Worm (Caenorhabditis elegans): ENCODE results near the gene jtr-1.

The jtr-1 gene

ce11 chrIV:1389599-1389998 lies 31.1 kb upstream of the jtr-1 start (continued):
- no peak for TF ChIP-seq egl-27 (tag; optimal IDR thresholded peaks at IDR 0.05)
- peak; percentile 39 for TF ChIP-seq hlh-11 (tag; optimal IDR thresholded peaks at IDR 0.05)
- TF ChIP-seq unc-39 (tag; optimal IDR thresholded peaks at IDR 0.05) = no peak
- TF ChIP-seq zip-11 (GFP tag; IDR thresholded peaks at IDR 0.05) = no peak
- TF ChIP-seq dmd-6 (GFP tag; IDR thresholded peaks at IDR 0.05) = peak; percentile 43; the same call in 1 of the 2 replicates

DNA sequence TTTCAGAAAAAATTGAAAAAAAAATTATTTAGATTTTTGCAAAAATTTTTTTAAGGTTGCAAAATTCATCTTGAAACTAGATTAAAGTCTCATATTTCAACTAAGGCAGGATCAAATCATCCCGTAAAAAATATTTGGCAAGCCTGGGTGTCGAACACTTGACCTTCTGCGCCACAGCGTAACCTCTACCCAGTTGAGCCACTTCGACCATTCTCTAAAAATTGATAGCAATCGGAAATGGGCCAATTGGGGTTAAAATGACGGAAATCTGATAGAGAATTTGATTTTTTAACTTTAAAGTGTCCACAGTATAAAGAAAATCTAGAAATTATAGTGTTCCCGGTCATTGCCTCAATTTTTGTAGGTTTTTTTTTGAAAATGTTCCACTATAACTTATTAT lies 30.6 kb upstream of the jtr-1 start:
- TF ChIP-seq spr-3 (GFP tag; optimal IDR thresholded peaks at IDR 0.05) = no peak
- 0 out of 2 replicates have a peak, but pooled peaks have one; percentile 19 for TF ChIP-seq lin-38 (GFP tag; IDR thresholded peaks at IDR 0.05)
- 0 out of 2 replicates have a peak, but pooled peaks have one; percentile 26 for TF ChIP-seq vab-7 (GFP tag; IDR thresholded peaks at IDR 0.05)

ce11 chrIV:1391446-1391845 lies 29.3 kb upstream of the jtr-1 start:
- TF ChIP-seq unc-62 (GFP tag; optimal IDR thresholded peaks at IDR 0.05 in 1 of 2) = peak in 1 of 2 experiments; percentile 48
- TF ChIP-seq unc-62 (tag; optimal IDR thresholded peaks at IDR 0.05) = no peak
- TF ChIP-seq T20F7.1 (GFP tag; optimal IDR thresholded peaks at IDR 0.05) = no peak
- no peak for TF ChIP-seq daf-16 (GFP tag; optimal IDR thresholded peaks at IDR 0.05)
- TF ChIP-seq daf-16 (tag; optimal IDR thresholded peaks at IDR 0.05) = peak; percentile 26

DNA sequence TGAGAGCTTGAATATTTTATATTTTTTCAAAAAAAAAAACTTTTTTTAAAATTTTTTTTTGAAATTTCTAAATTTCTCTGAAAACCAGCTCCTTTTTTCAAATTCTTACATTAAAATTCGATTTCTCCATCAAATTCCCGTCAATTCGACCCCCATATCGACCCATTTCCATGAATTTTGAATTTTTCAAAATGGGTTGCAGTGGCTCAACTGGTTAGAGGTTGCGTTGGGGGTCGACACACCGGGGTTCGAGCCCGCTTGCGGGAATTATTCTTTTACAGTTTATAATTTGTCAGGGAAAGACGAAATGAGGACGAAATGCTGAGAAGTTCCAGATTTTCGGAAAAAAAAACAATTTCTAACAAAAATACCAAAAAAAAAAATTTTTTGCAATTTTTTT lies 26.7 kb upstream of the jtr-1 start:
- no peak for TF ChIP-seq hmg-1.1 (GFP tag; IDR thresholded peaks at IDR 0.05)
- no peak for TF ChIP-seq ZK337.2 (GFP tag; IDR thresholded peaks at IDR 0.05)
- no peak for TF ChIP-seq Y5F2A.4 (GFP tag; optimal IDR thresholded peaks at IDR 0.05)
- no peak for TF ChIP-seq mes-2 (tag; optimal IDR thresholded peaks at IDR 0.05; ENCODE audit: poor library complexity, severe bottlenecking)
- TF ChIP-seq zag-1 (tag; optimal IDR thresholded peaks at IDR 0.05) = no peak
- TF ChIP-seq R02D3.7 (tag; optimal IDR thresholded peaks at IDR 0.05) = no peak
- TF ChIP-seq madf-5 (GFP tag; IDR thresholded peaks at IDR 0.05) = no peak
- no peak for TF ChIP-seq lin-29 (GFP tag; IDR thresholded peaks at IDR 0.05)

DNA sequence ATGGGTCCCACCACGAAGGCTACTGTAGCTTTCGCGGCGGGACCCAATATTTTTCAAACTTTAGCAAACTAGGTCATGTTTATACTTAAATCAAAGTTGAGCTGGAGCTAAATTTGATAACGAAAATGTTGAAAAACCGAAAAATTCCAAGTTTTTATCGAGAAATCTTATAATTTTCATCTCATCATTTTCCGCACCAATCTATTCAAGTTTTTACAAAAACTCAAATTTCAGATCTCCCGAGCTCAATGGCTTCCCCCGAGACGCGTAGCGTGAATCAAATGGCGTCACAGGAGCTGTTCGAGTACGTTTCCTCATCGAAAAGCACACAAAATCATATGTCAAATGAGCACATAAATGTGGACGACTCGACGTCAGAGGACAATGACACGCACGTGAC lies 22.8 kb upstream of the jtr-1 start:
- TF ChIP-seq mep-1 (tag; optimal IDR thresholded peaks at IDR 0.05) (no peak), zip-11 (GFP tag; IDR thresholded peaks at IDR 0.05) (no peak), ZK337.2 (GFP tag; IDR thresholded peaks at IDR 0.05) (no peak), lsy-2 (tag; optimal IDR thresholded peaks at IDR 0.05) (no peak), unc-62 (GFP tag; optimal IDR thresholded peaks at IDR 0.05 in 1 of 2) (peak in 1 of 2 experiments; percentile 96), unc-62 (tag; optimal IDR thresholded peaks at IDR 0.05) (no peak), R02D3.7 (tag; optimal IDR thresholded peaks at IDR 0.05) (no peak), dmd-8 (GFP tag; IDR thresholded peaks at IDR 0.05) (no peak), fos-1 (tag; optimal IDR thresholded peaks at IDR 0.05) (no peak)

- TF ChIP-seq F26F4.8 (GFP tag; conservative IDR thresholded peaks at IDR 0.05) (no peak), unc-62 (GFP tag; optimal IDR thresholded peaks at IDR 0.05 in 1 of 2) (peak in 1 of 2 experiments; percentile 65), unc-62 (tag; optimal IDR thresholded peaks at IDR 0.05) (no peak), lin-13 (GFP tag; optimal IDR thresholded peaks at IDR 0.05) (no peak), ceh-28 (tag; optimal IDR thresholded peaks at IDR 0.05) (peak; percentile 55), nhr-237 (tag; optimal IDR thresholded peaks at IDR 0.05) (no peak), T26A8.4 (GFP tag; IDR thresholded peaks at IDR 0.05) (no peak)
Measured at ce11 chrIV:1400016-1400415, 20.7 kb upstream of the jtr-1 start.

- no peak for TF ChIP-seq egl-43 (GFP tag; IDR thresholded peaks at IDR 0.05)
- TF ChIP-seq Y5F2A.4 (GFP tag; optimal IDR thresholded peaks at IDR 0.05) = no peak
- no peak for TF ChIP-seq nhr-6 (tag; optimal IDR thresholded peaks at IDR 0.05)
- peak; percentile 30 for TF ChIP-seq dve-1 (tag; optimal IDR thresholded peaks at IDR 0.05; ENCODE audit: insufficient read depth)
- TF ChIP-seq daf-16 (GFP tag; optimal IDR thresholded peaks at IDR 0.05) = no peak
- TF ChIP-seq daf-16 (tag; optimal IDR thresholded peaks at IDR 0.05) = peak; percentile 55
- TF ChIP-seq nhr-102 (tag; optimal IDR thresholded peaks at IDR 0.05) = no peak
- TF ChIP-seq hlh-30 (tag; optimal IDR thresholded peaks at IDR 0.05; ENCODE audit: insufficient read depth) = peak; percentile 51
- no peak for TF ChIP-seq cey-2 (tag; optimal IDR thresholded peaks at IDR 0.05; ENCODE audit: borderline replicate concordance, insufficient read depth)
- TF ChIP-seq mep-1 (tag; optimal IDR thresholded peaks at IDR 0.05) = no peak
Measured at ce11 chrIV:1403960-1404359, 16.8 kb upstream of the jtr-1 start.

All from whole organism, L4 larva.